Worm (Caenorhabditis elegans) whole organism, L3 larva: ENCODE data around the gene nspb-1.

ENCODE experiments used
- ceh-9 ChIP-seq: sonication (generic microtip); optimal IDR thresholded peaks from 2 replicates; lab custom pipeline; 2018; ENCODE audit warnings: missing biosample characterization, missing genetic modification characterization
- daf-12 ChIP-seq: fragments of 150-350 bp; optimal IDR thresholded peaks from 2 replicates; lab custom pipeline; 2014; ENCODE audit warnings: missing biosample characterization, missing genetic modification reagents, missing genetic modification characterization
- egl-27 ChIP-seq: sonication (generic microtip); optimal IDR thresholded peaks from 4 replicates; lab custom pipeline; 2017; ENCODE audit warnings: missing biosample characterization, missing genetic modification reagents, missing genetic modification characterization
- elt-2 ChIP-seq: sonication (generic microtip); optimal IDR thresholded peaks from 2 replicates; lab custom pipeline; 2016; ENCODE audit warnings: missing genetic modification reagents, mild to moderate bottlenecking, missing genetic modification characterization, missing compliant biosample characterization
- mdl-1 ChIP-seq: fragments of 150-350 bp; optimal IDR thresholded peaks from 2 replicates; lab custom pipeline; 2014; ENCODE audit warnings: missing biosample characterization, missing genetic modification characterization
- nhr-237 ChIP-seq: fragments of 150-350 bp; optimal IDR thresholded peaks from 2 replicates; lab custom pipeline; 2014; ENCODE audit warnings: missing biosample characterization, missing genetic modification characterization
- nhr-43 ChIP-seq: sonication (generic microtip); optimal IDR thresholded peaks from 2 replicates; lab custom pipeline; 2016; ENCODE audit warnings: mild to moderate bottlenecking, missing genetic modification characterization, missing compliant biosample characterization; ENCODE audit not compliant: poor library complexity, severe bottlenecking
- unc-62 ChIP-seq: fragments of 150-350 bp; sonication (generic microtip); optimal IDR thresholded peaks from 4 replicates; lab custom pipeline; 2014; ENCODE audit warnings: missing biosample characterization, missing genetic modification reagents, missing genetic modification characterization

ce11 chrIV:6572238-6572637 is 18.7 kb downstream of the nspb-1 start, which contains the start of gene bicd-1:
- TF ChIP-seq daf-12 (no peak), nhr-237 (tag; lab: Kevin White, UChicago) (no peak), nhr-43 (tag; lab: Kevin White, UChicago) (no peak), unc-62 (GFP tag; lab: Kevin White, UChicago) (no peak), egl-27 (tag; lab: Kevin White, UChicago) (no peak), elt-2 (no peak), ceh-9 (tag; lab: Kevin White, UChicago) (no peak), mdl-1 (tag; lab: Kevin White, UChicago) (no peak)
